Worm (Caenorhabditis elegans) whole organism, young adult: ENCODE measurements around the gene hpk-1.

Source experiments
- F57A8.1 ChIP-seq: fragments of 200-800 bp; sonication (Bioruptor generic); optimal IDR thresholded peaks from 2 replicates; lab custom pipeline; 2018; ENCODE audit warnings: mild to moderate bottlenecking, missing genetic modification characterization, moderate library complexity, missing compliant biosample characterization
- dox-1 ChIP-seq: fragments of 200-800 bp; sonication (Bioruptor generic); IDR thresholded peaks from 2 replicates; pipeline ENCODE4 v1.3.6; 2022; ENCODE audit warnings: missing genetic modification reagents, missing genetic modification characterization, missing compliant biosample characterization

DNA sequence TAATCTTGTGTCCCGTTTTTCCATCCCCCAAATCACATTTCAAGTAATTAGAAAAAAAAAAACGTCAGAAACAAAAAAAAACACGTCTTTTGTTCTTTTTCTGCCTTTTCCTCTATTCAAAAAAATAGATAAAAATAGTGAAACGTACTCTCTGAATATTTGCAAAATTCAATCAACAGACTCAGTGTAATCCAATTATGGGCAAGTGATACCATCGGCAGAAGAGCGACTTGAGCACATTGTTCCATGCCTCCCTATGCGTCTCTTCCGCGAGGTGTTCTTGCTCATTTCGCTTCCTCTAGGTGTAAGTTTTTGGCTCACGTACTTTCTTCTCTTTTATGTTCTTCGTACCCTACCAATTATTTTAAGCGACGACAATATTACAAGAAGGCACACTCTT, 53.7 kb downstream of the hpk-1 start, which contains the start of gene ZK470.1:
- TF ChIP-seq F57A8.1 (GFP tag; lab: Kevin White, UChicago): no peak
- no peak for TF ChIP-seq dox-1 (GFP tag; lab: Robert Waterston, UW)
